Worm (Caenorhabditis elegans): Measurements from ENCODE around the gene flh-2.

flh-2 gene

DNA sequence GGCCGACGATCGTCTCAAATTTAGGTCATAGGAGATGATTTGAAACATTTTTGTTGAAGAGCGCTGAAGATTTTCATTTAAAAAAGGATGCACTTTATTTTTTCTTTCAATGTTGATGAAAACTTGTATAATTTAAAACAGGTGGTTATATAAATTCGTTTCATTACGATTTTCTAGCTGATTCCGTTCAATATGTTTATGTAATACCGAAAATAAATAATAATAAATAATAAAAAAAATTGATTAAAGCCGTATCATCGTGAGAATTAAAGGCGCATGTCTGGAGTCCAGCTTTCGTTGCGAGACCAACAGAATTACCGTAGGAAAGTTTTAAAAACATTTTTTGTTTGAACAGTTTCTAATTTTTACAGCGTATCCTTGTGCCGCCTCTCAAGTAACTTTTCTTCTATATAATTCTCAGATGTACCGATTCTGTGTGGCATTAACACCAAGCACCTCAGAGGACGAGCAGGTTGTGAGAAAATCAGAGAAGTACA, 19.7 kb upstream of the flh-2 start, which contains the start of the genes C26E6.12 and eri-9:
Gene C26E6.12 (minus strand): TSS at position 51 of the 497 bp plus-strand sequence.
Gene eri-9 (plus strand): TSS at position 248 of the 497 bp plus-strand sequence.
- TF ChIP-seq npax-4 (tag; optimal IDR thresholded peaks at IDR 0.05) (no peak), ahr-1 (tag; optimal IDR thresholded peaks at IDR 0.05) (no peak), hlh-8 (tag; optimal IDR thresholded peaks at IDR 0.05) (no peak), ttx-3 (tag; optimal IDR thresholded peaks at IDR 0.05) (no peak), mec-3 (tag; optimal IDR thresholded peaks at IDR 0.05; ENCODE audit: borderline replicate concordance) (no peak), C38D4.7 (GFP tag; optimal IDR thresholded peaks at IDR 0.05) (no peak), unc-3 (GFP tag; conservative IDR thresholded peaks at IDR 0.05) (no peak), unc-3 (tag; optimal IDR thresholded peaks at IDR 0.05) (no peak), pros-1 (tag; optimal IDR thresholded peaks at IDR 0.05) (no peak), che-1 (tag; optimal IDR thresholded peaks at IDR 0.05) (no peak), ztf-16 (tag; optimal IDR thresholded peaks at IDR 0.05) (no peak), pqm-1 (tag; optimal IDR thresholded peaks at IDR 0.05) (no peak), tbx-7 (tag; optimal IDR thresholded peaks at IDR 0.05) (no peak), ceh-24 (tag; optimal IDR thresholded peaks at IDR 0.05) (no peak), nhr-232 (tag; optimal IDR thresholded peaks at IDR 0.05) (no peak)

DNA sequence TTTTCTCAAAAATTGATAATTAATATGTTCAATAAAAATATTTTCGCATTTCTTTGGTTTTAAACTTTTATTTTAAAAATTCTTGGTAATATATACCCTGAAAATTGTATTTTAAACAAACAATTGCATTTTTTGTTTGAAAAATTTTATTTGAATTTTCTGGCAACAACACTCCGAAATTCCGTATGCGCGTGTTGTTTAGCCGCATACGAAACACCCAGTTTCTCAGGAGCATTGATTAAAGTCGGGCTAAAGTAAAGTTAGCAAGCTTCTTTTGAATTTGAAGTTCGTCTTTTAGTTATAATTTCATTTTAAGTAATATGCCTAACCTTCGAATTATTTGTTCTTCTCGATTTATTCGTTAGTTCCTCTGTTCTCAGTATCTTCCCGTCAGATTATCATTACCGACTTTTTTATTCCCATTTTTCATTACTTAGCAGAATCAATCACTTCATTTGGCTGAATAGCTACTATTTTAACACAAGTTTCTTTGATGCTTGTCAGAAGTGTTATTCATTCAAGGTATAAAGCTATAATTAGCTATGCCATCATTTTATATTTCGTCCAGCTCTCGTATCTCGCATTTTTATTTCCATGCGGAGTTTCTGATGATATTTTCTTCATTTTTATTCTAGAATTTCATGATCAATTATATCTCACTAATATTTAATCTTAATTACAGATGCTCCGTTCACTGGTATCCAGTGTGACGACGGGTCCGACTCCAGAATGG, 16.9 kb upstream of the flh-2 start, which contains the start of gene mrps-18C:
Gene mrps-18C (plus strand): TSS at position 683 of the 733 bp plus-strand sequence.
- TF ChIP-seq rnt-1 (tag; optimal IDR thresholded peaks at IDR 0.05), result no peak

DNA sequence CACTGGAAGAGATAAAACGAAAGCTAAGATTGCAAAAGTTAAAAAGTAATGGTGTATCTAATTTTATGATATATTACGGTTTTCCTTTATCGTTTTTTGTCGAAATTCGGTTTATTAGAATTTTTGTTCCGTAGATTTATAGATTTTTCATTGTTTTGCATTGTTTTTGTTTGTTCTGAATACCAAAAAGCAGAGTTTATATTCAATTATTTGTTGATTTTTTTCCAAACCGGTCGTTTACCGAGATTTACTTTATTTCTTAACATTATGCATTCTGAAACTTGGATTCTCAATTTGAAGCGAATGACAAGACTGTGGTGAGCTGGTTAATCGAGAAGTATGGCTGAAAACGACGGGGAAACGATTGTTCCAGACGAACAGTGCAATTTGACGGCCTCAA, 14.9 kb upstream of the flh-2 start, which contains the start of gene fsn-1:
Gene fsn-1 (plus strand): TSS at position 301 of the 400 bp plus-strand sequence.
- no peak for TF ChIP-seq lin-11 (tag; optimal IDR thresholded peaks at IDR 0.05)
- TF ChIP-seq nfya-1 (tag; optimal IDR thresholded peaks at IDR 0.05), result no peak
- TF ChIP-seq hlh-8 (tag; optimal IDR thresholded peaks at IDR 0.05), result no peak
- TF ChIP-seq ets-4 (tag; optimal IDR thresholded peaks at IDR 0.05), result no peak
- TF ChIP-seq eyg-1 (tag; optimal IDR thresholded peaks at IDR 0.05), result no peak

DNA sequence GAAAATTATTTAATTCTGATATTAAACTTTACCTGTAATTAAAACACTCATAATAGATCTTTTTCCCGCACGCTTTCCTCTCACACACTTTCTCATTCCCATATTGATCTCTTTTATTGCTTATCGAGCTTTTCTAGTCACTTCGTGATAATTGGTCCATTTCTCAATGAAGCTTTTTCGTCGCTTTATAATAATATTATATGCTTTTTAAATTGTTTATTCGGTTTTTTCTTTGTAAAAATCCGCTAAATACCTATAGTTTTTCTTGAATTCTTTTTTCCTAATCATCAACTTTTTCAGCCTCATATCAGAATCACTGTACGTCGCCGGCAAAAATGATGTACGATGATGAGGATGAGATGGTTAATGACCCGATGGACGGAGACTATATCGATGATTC, 12.7 kb upstream of the flh-2 start, which contains the start of gene rpb-2:
Gene rpb-2 (plus strand): TSS at position 301 of the 400 bp plus-strand sequence.
- no peak for TF ChIP-seq ceh-9 (tag; optimal IDR thresholded peaks at IDR 0.05)
- no peak for TF ChIP-seq ceh-31 (tag; optimal IDR thresholded peaks at IDR 0.05)
- TF ChIP-seq C38D4.7 (GFP tag; optimal IDR thresholded peaks at IDR 0.05), result no peak
- TF ChIP-seq pag-3 (tag; optimal IDR thresholded peaks at IDR 0.05; ENCODE audit: borderline replicate concordance), result no peak
- TF ChIP-seq ref-2 (tag; optimal IDR thresholded peaks at IDR 0.05), result no peak
- TF ChIP-seq ceh-24 (tag; optimal IDR thresholded peaks at IDR 0.05), result no peak
- TF ChIP-seq hlh-8 (tag; optimal IDR thresholded peaks at IDR 0.05), result no peak
- no peak for TF ChIP-seq ztf-16 (tag; optimal IDR thresholded peaks at IDR 0.05)
- no peak for TF ChIP-seq nhr-11 (tag; optimal IDR thresholded peaks at IDR 0.05)
- TF ChIP-seq ceh-2 (tag; optimal IDR thresholded peaks at IDR 0.05), result no peak
- no peak for TF ChIP-seq elt-4 (tag; optimal IDR thresholded peaks at IDR 0.05)
- no peak for TF ChIP-seq nfya-1 (tag; optimal IDR thresholded peaks at IDR 0.05)
- TF ChIP-seq ahr-1 (tag; optimal IDR thresholded peaks at IDR 0.05), result no peak
- no peak for TF ChIP-seq K02D7.2 (tag; optimal IDR thresholded peaks at IDR 0.05)
- TF ChIP-seq elt-2 (tag; optimal IDR thresholded peaks at IDR 0.05), result no peak
- TF ChIP-seq ceh-14 (tag; optimal IDR thresholded peaks at IDR 0.05), result no peak
- no peak for TF ChIP-seq unc-55 (GFP tag; optimal IDR thresholded peaks at IDR 0.05)
- TF ChIP-seq ceh-48 (tag; optimal IDR thresholded peaks at IDR 0.05), result no peak

DNA sequence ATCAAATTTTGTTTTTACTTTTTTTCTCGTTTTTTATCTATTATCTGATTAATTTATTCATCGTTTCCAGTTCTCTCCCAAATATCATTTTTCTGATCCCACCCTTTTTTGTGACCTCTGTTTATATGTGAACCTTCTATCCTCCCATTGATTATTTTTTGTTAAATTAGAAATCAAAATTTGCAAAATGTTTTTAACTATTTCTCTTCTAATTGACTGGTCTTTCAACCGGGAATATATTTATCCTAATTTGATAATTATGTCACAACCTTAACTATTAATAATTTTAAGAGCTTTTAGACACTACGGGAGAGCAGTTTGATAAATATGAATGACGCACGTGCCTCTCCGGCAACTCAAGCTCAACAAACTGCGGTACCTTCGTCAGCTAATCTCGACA, 7.7 kb upstream of the flh-2 start, which contains the start of gene ntl-9:
Gene ntl-9 (plus strand): TSS at position 301 of the 400 bp plus-strand sequence.
- TF ChIP-seq ahr-1 (tag; optimal IDR thresholded peaks at IDR 0.05) (no peak), ceh-6 (GFP tag; optimal IDR thresholded peaks at IDR 0.05) (no peak), ztf-16 (tag; optimal IDR thresholded peaks at IDR 0.05) (no peak), ets-4 (tag; optimal IDR thresholded peaks at IDR 0.05) (no peak), K02D7.2 (tag; optimal IDR thresholded peaks at IDR 0.05) (no peak), pros-1 (tag; optimal IDR thresholded peaks at IDR 0.05) (no peak), lin-11 (tag; optimal IDR thresholded peaks at IDR 0.05) (no peak), pha-4 (tag; optimal IDR thresholded peaks at IDR 0.05) (no peak), elt-2 (tag; optimal IDR thresholded peaks at IDR 0.05) (no peak), dve-1 (tag; optimal IDR thresholded peaks at IDR 0.05) (no peak), pat-9 (tag; optimal IDR thresholded peaks at IDR 0.05) (no peak), nhr-232 (tag; optimal IDR thresholded peaks at IDR 0.05) (no peak), fax-1 (tag; optimal IDR thresholded peaks at IDR 0.05) (no peak), ceh-48 (tag; optimal IDR thresholded peaks at IDR 0.05) (no peak), ceh-30 (tag; optimal IDR thresholded peaks at IDR 0.05) (no peak), hlh-8 (tag; optimal IDR thresholded peaks at IDR 0.05) (no peak), unc-55 (GFP tag; optimal IDR thresholded peaks at IDR 0.05) (no peak), ceh-14 (tag; optimal IDR thresholded peaks at IDR 0.05) (no peak), rnt-1 (tag; optimal IDR thresholded peaks at IDR 0.05) (no peak)
